Fruit fly (Drosophila melanogaster): Measurements from ENCODE around the gene Set8.

The Set8 gene

DNA sequence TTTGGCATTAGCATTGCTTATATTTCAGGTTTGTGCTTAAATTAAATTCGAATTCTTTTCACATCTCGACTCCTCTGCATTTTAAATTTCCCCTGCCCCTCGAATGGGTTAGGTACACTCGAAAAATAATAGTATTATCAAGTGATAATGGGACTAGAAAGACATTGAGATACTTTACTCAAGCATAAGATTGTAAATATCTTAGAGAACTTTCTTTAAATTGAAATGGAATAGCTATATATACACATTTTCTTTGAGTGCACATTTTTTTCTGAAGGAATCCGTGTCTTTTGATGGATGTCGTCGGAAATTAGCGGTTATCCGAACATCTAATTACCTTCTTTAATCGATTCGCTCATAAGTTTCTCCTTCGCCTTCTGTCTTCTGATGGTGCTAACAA lies 4.8 kb upstream of the Set8 start (continued):
- TF ChIP-seq CG34224 (GFP tag; IDR thresholded peaks at IDR 0.05; ENCODE audit: partially characterized antibody): no peak
- TF ChIP-seq al (GFP tag; IDR thresholded peaks at IDR 0.05): peak; percentile 48
- TF ChIP-seq CG32772 (GFP tag; IDR thresholded peaks at IDR 0.05): no peak
- TF ChIP-seq CG11093 (GFP tag; IDR thresholded peaks at IDR 0.05): no peak
- TF ChIP-seq mirr (GFP tag; optimal IDR thresholded peaks at IDR 0.05): no peak
- TF ChIP-seq Doc2 (GFP tag; IDR thresholded peaks at IDR 0.05): no peak
- TF ChIP-seq ftz-f1 (GFP tag; optimal IDR thresholded peaks at IDR 0.05): no peak
- no peak for TF ChIP-seq ewg (GFP tag; optimal IDR thresholded peaks at IDR 0.05)
- no peak for TF ChIP-seq Jarid2 (GFP tag; optimal IDR thresholded peaks at IDR 0.05)
- TF ChIP-seq z (GFP tag; IDR thresholded peaks at IDR 0.05): no peak
- no peak for TF ChIP-seq slou (GFP tag; optimal IDR thresholded peaks at IDR 0.05)
- TF ChIP-seq mld (GFP tag; IDR thresholded peaks at IDR 0.05; ENCODE audit: partially characterized antibody): no peak
- no peak for TF ChIP-seq MESR4 (GFP tag; optimal IDR thresholded peaks at IDR 0.05)
- TF ChIP-seq mam (GFP tag; optimal IDR thresholded peaks at IDR 0.05): no peak
- no peak for TF ChIP-seq D (optimal IDR thresholded peaks at IDR 0.05)
- TF ChIP-seq D (GFP tag; optimal IDR thresholded peaks at IDR 0.05): no peak
- TF ChIP-seq CG3065 (GFP tag; optimal IDR thresholded peaks at IDR 0.05): no peak
- no peak for TF ChIP-seq tx (GFP tag; optimal IDR thresholded peaks at IDR 0.05)
- TF ChIP-seq CG12104 (GFP tag; optimal IDR thresholded peaks at IDR 0.05): no peak
- TF ChIP-seq CG16813 (GFP tag; IDR thresholded peaks at IDR 0.05; ENCODE audit: partially characterized antibody): no peak
- no peak for TF ChIP-seq pan (optimal IDR thresholded peaks at IDR 0.05)
- TF ChIP-seq pan (GFP tag; optimal IDR thresholded peaks at IDR 0.05 in 1 of 2, IDR thresholded peaks at IDR 0.05 in 1 of 2): peak in 1 of 2 experiments; percentile 45
- TF ChIP-seq CG9817 (tag; optimal IDR thresholded peaks at IDR 0.05): no peak
- no peak for TF ChIP-seq CG4424 (GFP tag; optimal IDR thresholded peaks at IDR 0.05)
- TF ChIP-seq Dll (GFP tag; IDR thresholded peaks at IDR 0.05; ENCODE audit: partially characterized antibody): no peak
- TF ChIP-seq Hsf (GFP tag; optimal IDR thresholded peaks at IDR 0.05): peak; percentile 14
- no peak for TF ChIP-seq fd3F (GFP tag; optimal IDR thresholded peaks at IDR 0.05)
- TF ChIP-seq shn (GFP tag; optimal IDR thresholded peaks at IDR 0.05): no peak
- TF ChIP-seq CG10565 (GFP tag; optimal IDR thresholded peaks at IDR 0.05): no peak
- TF ChIP-seq Hr3 (GFP tag; optimal IDR thresholded peaks at IDR 0.05): no peak
- TF ChIP-seq CG10267 (tag; optimal IDR thresholded peaks at IDR 0.05): peak; percentile 21
- TF ChIP-seq inv (GFP tag; IDR thresholded peaks at IDR 0.05; ENCODE audit: partially characterized antibody): no peak
- no peak for TF ChIP-seq stc (GFP tag; IDR thresholded peaks at IDR 0.05)
- no peak for TF ChIP-seq Adf1 (GFP tag; IDR thresholded peaks at IDR 0.05)
- TF ChIP-seq E2f2 (GFP tag; IDR thresholded peaks at IDR 0.05): no peak
- TF ChIP-seq Hand (GFP tag; optimal IDR thresholded peaks at IDR 0.05): no peak
- TF ChIP-seq CG10959 (GFP tag; IDR thresholded peaks at IDR 0.05): no peak
- TF ChIP-seq en (GFP tag; optimal IDR thresholded peaks at IDR 0.05): peak; percentile 16
- no peak for TF ChIP-seq sens-2 (GFP tag; IDR thresholded peaks at IDR 0.05)
- no peak for TF ChIP-seq CG6175 (GFP tag; IDR thresholded peaks at IDR 0.05)
- no peak for TF ChIP-seq sisA (GFP tag; IDR thresholded peaks at IDR 0.05)
- TF ChIP-seq Nf-YB (GFP tag; optimal IDR thresholded peaks at IDR 0.05): no peak
- peak; percentile 25 for TF ChIP-seq CG17829 (tag; optimal IDR thresholded peaks at IDR 0.05)
- TF ChIP-seq chif (GFP tag; optimal IDR thresholded peaks at IDR 0.05): no peak
- TF ChIP-seq odd (GFP tag; optimal IDR thresholded peaks at IDR 0.05): no peak
- TF ChIP-seq Ada2b (GFP tag; IDR thresholded peaks at IDR 0.05): no peak
- no peak for TF ChIP-seq HHEX (GFP tag; optimal IDR thresholded peaks at IDR 0.05)
- TF ChIP-seq wor (GFP tag; IDR thresholded peaks at IDR 0.05): no peak
- TF ChIP-seq ssp (GFP tag; IDR thresholded peaks at IDR 0.05): no peak
- no peak for TF ChIP-seq Hr51 (GFP tag; optimal IDR thresholded peaks at IDR 0.05)
- TF ChIP-seq Bgb (GFP tag; IDR thresholded peaks at IDR 0.05; ENCODE audit: partially characterized antibody): no peak
- no peak for TF ChIP-seq pnt (GFP tag; optimal IDR thresholded peaks at IDR 0.05)
- TF ChIP-seq CG43689 (GFP tag; IDR thresholded peaks at IDR 0.05): no peak

All from whole organism, embryonic.